Fruit fly (Drosophila melanogaster): Measurements from ENCODE around the gene CG43336.
A peak's percentile ranks its signal among the peaks of the same experiment; 100 is the strongest.

CG43336 gene

dm6 chr3R:15642804-15643203 is 5.8 kb downstream of the CG43336 start (continued):
- TF ChIP-seq Camta (GFP tag; optimal IDR thresholded peaks at IDR 0.05) (peak; percentile 26), CTCF (GFP tag; optimal IDR thresholded peaks at IDR 0.05) (no peak), CG8944 (GFP tag; optimal IDR thresholded peaks at IDR 0.05) (peak; percentile 40), nau (GFP tag; optimal IDR thresholded peaks at IDR 0.05) (no peak), cad (GFP tag; optimal IDR thresholded peaks at IDR 0.05) (no peak), psq (GFP tag; optimal IDR thresholded peaks at IDR 0.05) (no peak), bsh (GFP tag; optimal IDR thresholded peaks at IDR 0.05) (peak; percentile 30 to 62), CG17328 (GFP tag; IDR thresholded peaks at IDR 0.05) (peak; percentile 76), Chrac-16 (GFP tag; optimal IDR thresholded peaks at IDR 0.05) (peak; percentile 70), kah (GFP tag; optimal IDR thresholded peaks at IDR 0.05) (no peak), maf-S (GFP tag; optimal IDR thresholded peaks at IDR 0.05) (no peak), Jarid2 (GFP tag; optimal IDR thresholded peaks at IDR 0.05) (no peak), usp (GFP tag; optimal IDR thresholded peaks at IDR 0.05) (no peak), amos (GFP tag; IDR thresholded peaks at IDR 0.05; ENCODE audit: partially characterized antibody) (no peak), sisA (GFP tag; IDR thresholded peaks at IDR 0.05) (peak; percentile 28; the same call in 1 of the 2 replicates), CG18764 (GFP tag; optimal IDR thresholded peaks at IDR 0.05) (no peak), cas (GFP tag; IDR thresholded peaks at IDR 0.05) (no peak), CG16815 (GFP tag; optimal IDR thresholded peaks at IDR 0.05) (peak; percentile 57), zfh2 (GFP tag; optimal IDR thresholded peaks at IDR 0.05) (no peak), HmgD (GFP tag; optimal IDR thresholded peaks at IDR 0.05) (no peak), Pdp1 (GFP tag; optimal IDR thresholded peaks at IDR 0.05) (peak in 1 of 2 experiments; percentile 41), CG3726 (GFP tag; IDR thresholded peaks at IDR 0.05) (no peak; the same call in 2 of the 3 replicates), ewg (GFP tag; optimal IDR thresholded peaks at IDR 0.05) (no peak), so (GFP tag; IDR thresholded peaks at IDR 0.05) (0 out of 3 replicates have a peak, but pooled peaks have one; percentile 20), Nf-YA (GFP tag; IDR thresholded peaks at IDR 0.05) (no peak), croc (GFP tag; conservative IDR thresholded peaks at IDR 0.05) (peak; percentile 56), CG14860 (GFP tag; IDR thresholded peaks at IDR 0.05; ENCODE audit: partially characterized antibody) (no peak), stc (GFP tag; IDR thresholded peaks at IDR 0.05) (no peak), Nf-YB (GFP tag; optimal IDR thresholded peaks at IDR 0.05) (no peak), Blimp-1 (GFP tag; optimal IDR thresholded peaks at IDR 0.05) (peak; percentile 35), CG2712 (tag; optimal IDR thresholded peaks at IDR 0.05) (peak; percentile 87), Stat92E (GFP tag; optimal IDR thresholded peaks at IDR 0.05) (no peak), CG30431 (GFP tag; optimal IDR thresholded peaks at IDR 0.05) (no peak), Oaz (GFP tag; IDR thresholded peaks at IDR 0.05) (no peak), fd3F (GFP tag; optimal IDR thresholded peaks at IDR 0.05) (no peak), pita (GFP tag; optimal IDR thresholded peaks at IDR 0.05) (no peak), crol (GFP tag; IDR thresholded peaks at IDR 0.05) (0 out of 2 replicates have a peak, but pooled peaks have one; percentile 27), CkIIα-i1 (GFP tag; IDR thresholded peaks at IDR 0.05) (no peak), al (GFP tag; IDR thresholded peaks at IDR 0.05) (no peak), eve (GFP tag; optimal IDR thresholded peaks at IDR 0.05) (peak in 1 of 2 experiments; percentile 1), CG7839 (tag; optimal IDR thresholded peaks at IDR 0.05) (peak; percentile 28), dm (GFP tag; optimal IDR thresholded peaks at IDR 0.05) (peak; percentile 29), zen2 (GFP tag; IDR thresholded peaks at IDR 0.05; ENCODE audit: partially characterized antibody) (no peak), CG9876 (GFP tag; optimal IDR thresholded peaks at IDR 0.05) (no peak), vvl (GFP tag; IDR thresholded peaks at IDR 0.05) (peak; percentile 44; the same call in 1 of the 2 replicates), tap (tag; optimal IDR thresholded peaks at IDR 0.05) (no peak), CG14667 (GFP tag; IDR thresholded peaks at IDR 0.05) (peak; percentile 49; the same call in 1 of the 2 replicates), CG11085 (GFP tag; IDR thresholded peaks at IDR 0.05) (no peak), Atf6 (GFP tag; IDR thresholded peaks at IDR 0.05) (no peak), da (GFP tag; optimal IDR thresholded peaks at IDR 0.05) (no peak), tgo (GFP tag; IDR thresholded peaks at IDR 0.05) (no peak; the same call in 2 of the 3 replicates), onecut (GFP tag; IDR thresholded peaks at IDR 0.05) (0 out of 2 replicates have a peak, but pooled peaks have one; percentile 18)
